ENCODE assay signal across 3 worm cellular contexts in the genomic region with DNA sequence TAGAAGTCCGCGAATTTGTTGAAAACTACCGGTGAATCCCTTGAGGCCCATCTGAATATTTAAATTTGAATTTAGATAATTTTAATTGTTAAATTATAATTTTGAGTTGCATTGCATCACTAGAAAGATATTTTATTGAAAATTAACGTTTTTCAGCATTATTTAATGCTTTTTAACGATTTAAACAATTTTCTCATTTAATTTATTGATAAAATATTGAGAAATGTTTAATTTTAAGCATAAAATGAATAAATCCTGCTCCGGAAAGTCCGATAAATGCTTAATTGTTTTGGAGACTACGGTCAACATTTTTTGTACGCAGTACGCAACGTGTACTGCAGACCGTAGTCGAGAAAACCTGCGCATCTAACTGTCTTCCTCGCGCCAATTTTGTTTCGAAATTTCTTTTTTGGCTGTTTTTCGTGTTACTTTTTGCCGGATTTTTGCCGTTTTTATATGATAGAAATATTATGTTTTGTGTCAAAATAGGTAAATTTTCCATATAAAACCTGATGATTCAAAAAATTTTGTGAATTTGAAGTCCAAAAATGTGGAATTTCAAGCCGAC.
TF ChIP-seq lines count a peak whose summit lies in the region.

A gene (minus strand): TSS at position 51 of the 568 bp plus-strand sequence.
A gene (minus strand): TSS at position 51 of the 568 bp plus-strand sequence.
A gene (plus strand): TSS at position 383 of the 568 bp plus-strand sequence.

TF ChIP-seq in whole organism, L2 larva, 48 proteins besides CTCF, POLR2A, EP300 and RAD21 (continued from another document):
- TF ChIP-seq lin-11 (tag; optimal IDR thresholded peaks at IDR 0.05; lab: Kevin White, UChicago) (peak; percentile 95), nhr-77 (tag; optimal IDR thresholded peaks at IDR 0.05; lab: Kevin White, UChicago) (peak; percentile 49), mab-5 (tag; optimal IDR thresholded peaks at IDR 0.05; lab: Kevin White, UChicago) (peak; percentile 36), nhr-237 (tag; optimal IDR thresholded peaks at IDR 0.05; lab: Kevin White, UChicago) (no peak), ztf-4 (tag; optimal IDR thresholded peaks at IDR 0.05; lab: Kevin White, UChicago) (peak; percentile 70), alr-1 (tag; optimal IDR thresholded peaks at IDR 0.05; lab: Kevin White, UChicago) (no peak), crh-2 (tag; optimal IDR thresholded peaks at IDR 0.05; lab: Kevin White, UChicago) (peak; percentile 91), R02D3.7 (tag; optimal IDR thresholded peaks at IDR 0.05; lab: Kevin White, UChicago) (no peak), sma-3 (GFP tag; optimal IDR thresholded peaks at IDR 0.05; lab: Kevin White, UChicago) (peak; percentile 83), unc-39 (tag; optimal IDR thresholded peaks at IDR 0.05; lab: Kevin White, UChicago) (no peak), dmd-4 (tag; optimal IDR thresholded peaks at IDR 0.05; lab: Kevin White, UChicago) (no peak), nhr-129 (tag; optimal IDR thresholded peaks at IDR 0.05; lab: Kevin White, UChicago) (peak; percentile 94), ama-1 (optimal IDR thresholded peaks at IDR 0.05; lab: Kevin White, UChicago) (peak; percentile 89), lsy-2 (tag; optimal IDR thresholded peaks at IDR 0.05; lab: Kevin White, UChicago) (peak; percentile 99 to 100), elt-1 (tag; optimal IDR thresholded peaks at IDR 0.05; lab: Kevin White, UChicago) (no peak), elt-3 (tag; optimal IDR thresholded peaks at IDR 0.05; lab: Kevin White, UChicago) (no peak), sem-4 (tag; optimal IDR thresholded peaks at IDR 0.05; lab: Kevin White, UChicago) (peak; percentile 54), ceh-16 (tag; optimal IDR thresholded peaks at IDR 0.05; lab: Kevin White, UChicago) (no peak), ceh-82 (tag; optimal IDR thresholded peaks at IDR 0.05; lab: Kevin White, UChicago) (peak; percentile 12), aly-2 (tag; optimal IDR thresholded peaks at IDR 0.05; lab: Kevin White, UChicago) (no peak), ztf-1 (GFP tag; conservative IDR thresholded peaks at IDR 0.05; lab: Robert Waterston, UW) (no peak), skn-1 (tag; optimal IDR thresholded peaks at IDR 0.05; lab: Kevin White, UChicago) (peak; percentile 3), C34F6.9 (tag; optimal IDR thresholded peaks at IDR 0.05; lab: Kevin White, UChicago) (peak; percentile 96), unc-55 (GFP tag; optimal IDR thresholded peaks at IDR 0.05; lab: Kevin White, UChicago) (peak; percentile 98), sma-9 (GFP tag; optimal IDR thresholded peaks at IDR 0.05; lab: Kevin White, UChicago) (peak; percentile 64), sma-9 (tag; optimal IDR thresholded peaks at IDR 0.05; lab: Kevin White, UChicago) (no peak), zag-1 (tag; optimal IDR thresholded peaks at IDR 0.05; lab: Kevin White, UChicago) (peak; percentile 48), egl-27 (tag; optimal IDR thresholded peaks at IDR 0.05; lab: Kevin White, UChicago) (peak; percentile 68)

TF ChIP-seq in whole organism, L4 larva, 104 proteins besides CTCF, POLR2A, EP300 and RAD21 (continued from another document and continues in another):
- TF ChIP-seq F49E8.2 (tag; optimal IDR thresholded peaks at IDR 0.05; lab: Kevin White, UChicago; ENCODE audit: borderline replicate concordance) (no peak), snpc-4 (tag; optimal IDR thresholded peaks at IDR 0.05; lab: Kevin White, UChicago) (no peak), hlh-11 (tag; optimal IDR thresholded peaks at IDR 0.05; lab: Kevin White, UChicago) (peak; percentile 71), zip-11 (GFP tag; IDR thresholded peaks at IDR 0.05; lab: Robert Waterston, UW) (no peak), unc-39 (tag; optimal IDR thresholded peaks at IDR 0.05; lab: Kevin White, UChicago) (no peak), madf-5 (GFP tag; IDR thresholded peaks at IDR 0.05; lab: Robert Waterston, UW) (no peak), Y75B8A.6 (GFP tag; IDR thresholded peaks at IDR 0.05; lab: Robert Waterston, UW) (no peak), ctbp-1 (GFP tag; IDR thresholded peaks at IDR 0.05; lab: Robert Waterston, UW) (0 out of 2 replicates have a peak, but pooled peaks have one; percentile 13), ceh-28 (tag; optimal IDR thresholded peaks at IDR 0.05; lab: Kevin White, UChicago) (no peak), zfp-2 (tag; optimal IDR thresholded peaks at IDR 0.05; lab: Kevin White, UChicago) (peak; percentile 68), daf-16 (GFP tag; optimal IDR thresholded peaks at IDR 0.05; lab: Kevin White, UChicago) (no peak), daf-16 (tag; optimal IDR thresholded peaks at IDR 0.05; lab: Kevin White, UChicago) (peak; percentile 81), cey-2 (tag; optimal IDR thresholded peaks at IDR 0.05; lab: Kevin White, UChicago; ENCODE audit: borderline replicate concordance, insufficient read depth) (no peak), ceh-82 (tag; optimal IDR thresholded peaks at IDR 0.05; lab: Kevin White, UChicago) (no peak), tag-97 (GFP tag; IDR thresholded peaks at IDR 0.05; lab: Robert Waterston, UW) (no peak), zag-1 (tag; optimal IDR thresholded peaks at IDR 0.05; lab: Kevin White, UChicago) (no peak), skn-1 (tag; optimal IDR thresholded peaks at IDR 0.05; lab: Kevin White, UChicago) (no peak), nhr-111 (GFP tag; optimal IDR thresholded peaks at IDR 0.05; lab: Kevin White, UChicago) (no peak), pqm-1 (tag; optimal IDR thresholded peaks at IDR 0.05; lab: Kevin White, UChicago) (no peak), mdt-29 (GFP tag; IDR thresholded peaks at IDR 0.05; lab: Robert Waterston, UW) (no peak), lin-13 (GFP tag; optimal IDR thresholded peaks at IDR 0.05; lab: Kevin White, UChicago) (peak; percentile 74), dve-1 (tag; optimal IDR thresholded peaks at IDR 0.05; lab: Kevin White, UChicago; ENCODE audit: insufficient read depth) (peak; percentile 87), aly-2 (tag; optimal IDR thresholded peaks at IDR 0.05; lab: Kevin White, UChicago) (no peak), ZK546.5 (tag; optimal IDR thresholded peaks at IDR 0.05; lab: Kevin White, UChicago) (peak; percentile 46 to 95), nhr-48 (tag; optimal IDR thresholded peaks at IDR 0.05; lab: Kevin White, UChicago) (peak; percentile 1), attf-4 (tag; optimal IDR thresholded peaks at IDR 0.05; lab: Kevin White, UChicago) (no peak), nhr-6 (tag; optimal IDR thresholded peaks at IDR 0.05; lab: Kevin White, UChicago) (peak; percentile 83), egl-27 (tag; optimal IDR thresholded peaks at IDR 0.05; lab: Kevin White, UChicago) (no peak), lir-3 (tag; optimal IDR thresholded peaks at IDR 0.05; lab: Kevin White, UChicago) (no peak), spr-1 (tag; optimal IDR thresholded peaks at IDR 0.05; lab: Kevin White, UChicago) (peak; percentile 17), arid-1 (GFP tag; conservative IDR thresholded peaks at IDR 0.05; lab: Robert Waterston, UW) (peak; percentile 71), madf-9 (GFP tag; conservative IDR thresholded peaks at IDR 0.05; lab: Robert Waterston, UW) (no peak; the same call in 1 of the 2 replicates), T20F7.1 (GFP tag; optimal IDR thresholded peaks at IDR 0.05; lab: Kevin White, UChicago) (no peak), snpc-1.2 (GFP tag; IDR thresholded peaks at IDR 0.05; lab: Robert Waterston, UW) (no peak), jun-1 (tag; optimal IDR thresholded peaks at IDR 0.05; lab: Kevin White, UChicago) (no peak), duxl-1 (tag; optimal IDR thresholded peaks at IDR 0.05; lab: Kevin White, UChicago; ENCODE audit: poor library complexity) (peak; percentile 32), nhr-41 (GFP tag; IDR thresholded peaks at IDR 0.05; lab: Robert Waterston, UW) (no peak), F26F4.8 (GFP tag; conservative IDR thresholded peaks at IDR 0.05; lab: Robert Waterston, UW) (no peak), nhr-11 (tag; optimal IDR thresholded peaks at IDR 0.05; lab: Kevin White, UChicago) (peak; percentile 88), ZK337.2 (GFP tag; IDR thresholded peaks at IDR 0.05; lab: Robert Waterston, UW) (no peak), nhr-42 (GFP tag; IDR thresholded peaks at IDR 0.05; lab: Robert Waterston, UW) (peak; percentile 89), lin-15B (tag; optimal IDR thresholded peaks at IDR 0.05; lab: Kevin White, UChicago) (no peak), lin-39 (tag; optimal IDR thresholded peaks at IDR 0.05; lab: Kevin White, UChicago) (no peak), lim-7 (GFP tag; IDR thresholded peaks at IDR 0.05; lab: Robert Waterston, UW) (no peak), T26A8.4 (GFP tag; IDR thresholded peaks at IDR 0.05; lab: Robert Waterston, UW) (peak; percentile 51; the same call in 1 of the 2 replicates), pha-4 (GFP tag; IDR thresholded peaks at IDR 0.05; lab: Robert Waterston, UW) (peak; percentile 31; the same call in 1 of the 2 replicates), pha-4 (tag; optimal IDR thresholded peaks at IDR 0.05; lab: Kevin White, UChicago) (peak; percentile 93), dmd-6 (GFP tag; IDR thresholded peaks at IDR 0.05; lab: Robert Waterston, UW) (peak; percentile 56; the same call in 1 of the 2 replicates), mdl-1 (tag; optimal IDR thresholded peaks at IDR 0.05; lab: Kevin White, UChicago) (peak in 1 of 2 experiments; percentile 58), ama-1 (optimal IDR thresholded peaks at IDR 0.05; lab: Kevin White, UChicago) (peak; percentile 88)

TF ChIP-seq in whole organism, late embryonic, 69 proteins besides CTCF, POLR2A, EP300 and RAD21 (continued from another document):
- TF ChIP-seq pha-4 (tag; optimal IDR thresholded peaks at IDR 0.05; lab: Kevin White, UChicago) (no peak), tbx-7 (tag; optimal IDR thresholded peaks at IDR 0.05; lab: Kevin White, UChicago) (no peak), elt-2 (tag; optimal IDR thresholded peaks at IDR 0.05; lab: Kevin White, UChicago) (peak; percentile 49), hlh-15 (tag; optimal IDR thresholded peaks at IDR 0.05; lab: Kevin White, UChicago) (no peak), ceh-48 (tag; optimal IDR thresholded peaks at IDR 0.05; lab: Kevin White, UChicago) (peak; percentile 60), ceh-45 (GFP tag; IDR thresholded peaks at IDR 0.05; lab: Robert Waterston, UW) (no peak), ets-4 (tag; optimal IDR thresholded peaks at IDR 0.05; lab: Kevin White, UChicago) (peak; percentile 19), unc-86 (tag; optimal IDR thresholded peaks at IDR 0.05; lab: Kevin White, UChicago) (no peak), ceh-34 (tag; optimal IDR thresholded peaks at IDR 0.05; lab: Kevin White, UChicago) (no peak), ceh-6 (GFP tag; optimal IDR thresholded peaks at IDR 0.05; lab: Kevin White, UChicago) (no peak), sox-4 (tag; optimal IDR thresholded peaks at IDR 0.05; lab: Kevin White, UChicago) (peak; percentile 32), fkh-10 (GFP tag; optimal IDR thresholded peaks at IDR 0.05; lab: Kevin White, UChicago) (no peak), ama-1 (optimal IDR thresholded peaks at IDR 0.05; lab: Kevin White, UChicago) (no peak), unc-55 (GFP tag; optimal IDR thresholded peaks at IDR 0.05; lab: Kevin White, UChicago) (peak; percentile 65), tbx-2 (tag; optimal IDR thresholded peaks at IDR 0.05; lab: Kevin White, UChicago) (peak; percentile 55), nhr-232 (tag; optimal IDR thresholded peaks at IDR 0.05; lab: Kevin White, UChicago) (no peak), K02D7.2 (tag; optimal IDR thresholded peaks at IDR 0.05; lab: Kevin White, UChicago) (no peak), ceh-9 (tag; optimal IDR thresholded peaks at IDR 0.05; lab: Kevin White, UChicago) (no peak), K09A11.1 (tag; optimal IDR thresholded peaks at IDR 0.05; lab: Kevin White, UChicago; ENCODE audit: insufficient read depth) (no peak), T23F11.4 (GFP tag; optimal IDR thresholded peaks at IDR 0.05; lab: Kevin White, UChicago) (no peak), dve-1 (tag; optimal IDR thresholded peaks at IDR 0.05; lab: Kevin White, UChicago) (peak; percentile 11), hlh-30 (tag; optimal IDR thresholded peaks at IDR 0.05; lab: Kevin White, UChicago; ENCODE audit: insufficient read depth) (peak; percentile 31), ttx-3 (tag; optimal IDR thresholded peaks at IDR 0.05; lab: Kevin White, UChicago) (peak; percentile 8), hlh-6 (tag; optimal IDR thresholded peaks at IDR 0.05; lab: Kevin White, UChicago) (no peak)
TF ChIP-seq in whole organism, late embryonic: peak in this region for 18.
